Worm (Caenorhabditis elegans) whole organism, L4/young adult: ENCODE results near the gene otpl-7.

Experiments
- dao-5 ChIP-seq: sonication (generic microtip); optimal IDR thresholded peaks from 2 replicates; lab custom pipeline; 2016; ENCODE audit warnings: missing genotype, missing genetic modification characterization, moderate library complexity, missing compliant biosample characterization
- him-1 ChIP-seq: sonication (generic microtip); optimal IDR thresholded peaks from 2 replicates; lab custom pipeline; 2016; ENCODE audit warnings: missing genotype, missing genetic modification reagents, missing genetic modification characterization, missing compliant biosample characterization

DNA sequence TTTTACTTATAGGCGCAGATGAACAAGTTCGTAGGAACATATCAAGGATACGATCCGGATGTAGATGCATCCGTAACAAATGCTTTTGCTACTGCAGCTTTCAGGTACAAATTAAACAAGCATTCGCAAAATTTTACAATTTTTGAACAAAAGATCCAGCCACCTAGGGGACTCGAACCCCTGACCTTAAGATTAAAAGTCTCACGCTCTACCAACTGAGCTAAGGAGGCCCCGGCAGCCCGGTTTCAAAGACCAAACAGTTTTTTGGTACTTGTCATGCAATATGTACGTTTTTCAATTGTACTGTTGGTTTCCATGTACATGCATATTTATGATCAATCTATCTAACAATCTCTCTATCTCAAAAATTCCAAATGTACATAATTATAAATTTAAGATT is 21.9 kb upstream of the otpl-7 start:
- TF ChIP-seq him-1 (no peak), dao-5 (tag; lab: Kevin White, UChicago) (no peak)
